Fruit fly (Drosophila melanogaster) whole organism: ENCODE results near the gene CG33702.

Source experiments
- Dll ChIP-seq: fragments of >200 bp; optimal IDR thresholded peaks from 2 replicates; lab custom pipeline; 2017
- EcR ChIP-seq, 2 experiments: fragments of >200 bp; optimal IDR thresholded peaks; 2 replicates each; lab custom pipeline; 2017; ENCODE audit warnings: missing biosample characterization in 2 of 2, missing genetic modification characterization in 2 of 2, missing genetic modification reagents in 2 of 2
- psq ChIP-seq: fragments of >200 bp; optimal IDR thresholded peaks from 2 replicates; lab custom pipeline; 2017
- usp ChIP-seq: fragments of >200 bp; optimal IDR thresholded peaks from 2 replicates; lab custom pipeline; 2017; ENCODE audit warnings: missing biosample characterization, missing genetic modification characterization, mixed read lengths

DNA sequence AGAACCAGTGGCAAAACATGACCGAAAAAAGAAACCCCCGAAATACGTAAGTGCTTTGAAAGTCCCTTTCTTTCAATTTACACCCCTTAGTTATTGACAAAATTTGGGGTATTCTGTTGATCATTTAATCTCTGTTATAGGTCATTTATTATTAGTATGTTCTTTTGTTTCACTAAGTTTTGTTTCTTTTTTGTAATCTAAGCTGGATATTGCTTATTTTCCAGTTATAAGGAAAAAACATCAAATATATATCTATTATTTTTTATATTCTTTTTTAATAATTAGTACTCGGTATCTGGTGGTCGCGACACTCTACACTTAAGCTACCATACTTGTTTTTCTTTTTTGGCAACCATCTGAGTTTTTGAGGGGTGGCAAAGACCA, 4.6 kb downstream of the CG33702 start:
- TF ChIP-seq psq (lab: Kevin White, UChicago) (no peak), Dll (lab: Kevin White, UChicago) (no peak), usp (no peak), EcR (GFP tag; optimal IDR thresholded peaks at IDR 0.05; lab: Kevin White, UChicago) (no peak)
